Fruit fly (Drosophila melanogaster) whole organism, embryonic: Measurements from ENCODE around the gene CG32432.

ENCODE experiments used
- Asciz ChIP-seq: fragments of 200-800 bp; sonication (Bioruptor generic); optimal IDR thresholded peaks from 2 replicates; lab custom pipeline; 2017; ENCODE audit warnings: missing biosample characterization, mild to moderate bottlenecking, missing genetic modification characterization, missing genetic modification reagents
- CG11456 ChIP-seq: fragments of 200-800 bp; sonication (Bioruptor generic); IDR thresholded peaks from 3 replicates; pipeline ENCODE4 v1.3.6; 2022; ENCODE audit warnings: missing biosample characterization, missing genetic modification characterization
- CG11723 ChIP-seq: fragments of 200-800 bp; sonication (Bioruptor generic); optimal IDR thresholded peaks from 2 replicates; lab custom pipeline; 2017; ENCODE audit warnings: missing biosample characterization, mild to moderate bottlenecking, missing genetic modification characterization
- CG1233 ChIP-seq: fragments of 200-800 bp; sonication (Bioruptor generic); optimal IDR thresholded peaks from 4 replicates; lab custom pipeline; 2018; ENCODE audit warnings: missing biosample characterization, mild to moderate bottlenecking, missing genetic modification characterization
- CG12769 ChIP-seq: fragments of 200-800 bp; sonication (Bioruptor generic); optimal IDR thresholded peaks from 2 replicates; lab custom pipeline; 2019; ENCODE audit warnings: missing biosample characterization, mild to moderate bottlenecking, missing genetic modification characterization, moderate library complexity
- CG15696 ChIP-seq: fragments of 200-800 bp; sonication (Bioruptor generic); optimal IDR thresholded peaks from 2 replicates; lab custom pipeline; 2019; ENCODE audit warnings: missing biosample characterization, mild to moderate bottlenecking, missing genetic modification characterization, moderate library complexity
- CG17912 ChIP-seq: fragments of 200-800 bp; sonication (Bioruptor generic); optimal IDR thresholded peaks from 2 replicates; lab custom pipeline; 2018; ENCODE audit warnings: missing biosample characterization, mild to moderate bottlenecking, missing genetic modification characterization
- CG18262 ChIP-seq: fragments of 200-800 bp; optimal IDR thresholded peaks from 3 replicates; lab custom pipeline; 2019; ENCODE audit warnings: missing biosample characterization, mild to moderate bottlenecking, missing genetic modification characterization, moderate library complexity
- CG30020 ChIP-seq: fragments of 200-800 bp; optimal IDR thresholded peaks from 2 replicates; lab custom pipeline; 2019; ENCODE audit warnings: missing biosample characterization, mild to moderate bottlenecking, missing genetic modification characterization, moderate library complexity
- CG6689 ChIP-seq: fragments of 200-800 bp; sonication (Bioruptor generic); IDR thresholded peaks from 2 replicates; pipeline ENCODE4 v1.3.6; 2022; ENCODE audit warnings: missing biosample characterization, missing genetic modification characterization
- CG8290 ChIP-seq, 3 experiments: fragments of 200-800 bp; sonication (Bioruptor generic); optimal IDR thresholded peaks; 2 replicates each; lab custom pipeline; 2016 to 2019; ENCODE audit warnings: missing biosample characterization in 3 of 3, missing genetic modification characterization in 3 of 3, mild to moderate bottlenecking in 2 of 3, moderate library complexity in 1 of 3
- CG8765 ChIP-seq: fragments of 200-800 bp; sonication (Bioruptor generic); IDR thresholded peaks from 2 replicates; pipeline ENCODE4 v1.3.6; 2022; ENCODE audit warnings: missing biosample characterization, missing genetic modification characterization
- D19A ChIP-seq: fragments of 200-800 bp; optimal IDR thresholded peaks from 3 replicates; lab custom pipeline; 2019; ENCODE audit warnings: missing biosample characterization, mild to moderate bottlenecking, missing genetic modification characterization, moderate library complexity
- Dip3 ChIP-seq: fragments of 200-800 bp; sonication (Bioruptor generic); optimal IDR thresholded peaks from 3 replicates; lab custom pipeline; 2016; ENCODE audit warnings: missing biosample characterization, missing genetic modification characterization
- Fer1 ChIP-seq: fragments of 200-800 bp; sonication (Bioruptor generic); optimal IDR thresholded peaks from 2 replicates; lab custom pipeline; 2017; ENCODE audit warnings: missing biosample characterization, mild to moderate bottlenecking, missing genetic modification characterization
- GATAe ChIP-seq: fragments of 200-800 bp; sonication (Bioruptor generic); conservative IDR thresholded peaks from 2 replicates; pipeline ENCODE4 v1.3.6; 2022; ENCODE audit warnings: missing biosample characterization, missing genetic modification characterization
- HLH3B ChIP-seq: fragments of 200-800 bp; sonication (Bioruptor generic); IDR thresholded peaks from 2 replicates; pipeline ENCODE4 v1.3.6; 2022; ENCODE audit warnings: missing biosample characterization, missing genetic modification characterization
- HLHmδ ChIP-seq: fragments of 200-800 bp; sonication (Bioruptor generic); optimal IDR thresholded peaks from 2 replicates; lab custom pipeline; 2018; ENCODE audit warnings: missing biosample characterization, mild to moderate bottlenecking, missing genetic modification characterization, moderate library complexity
- Hand ChIP-seq: fragments of 200-800 bp; sonication (Bioruptor generic); optimal IDR thresholded peaks from 2 replicates; lab custom pipeline; 2017; ENCODE audit warnings: mild to moderate bottlenecking, missing biosample characterization, missing genetic modification reagents, missing genetic modification characterization
- HmgZ ChIP-seq: fragments of 200-800 bp; sonication (Bioruptor generic); optimal IDR thresholded peaks from 2 replicates; lab custom pipeline; 2018; ENCODE audit warnings: missing biosample characterization, mild to moderate bottlenecking, missing genetic modification characterization
- Lhr ChIP-seq: fragments of 200-800 bp; sonication (Bioruptor generic); optimal IDR thresholded peaks from 3 replicates; lab custom pipeline; 2017; ENCODE audit warnings: mild to moderate bottlenecking, missing biosample characterization, missing genetic modification reagents, missing genetic modification characterization
- Lim3 ChIP-seq: fragments of 200-800 bp; sonication (Bioruptor generic); IDR thresholded peaks from 2 replicates; pipeline ENCODE4 v1.3.6; 2022; ENCODE audit warnings: missing biosample characterization, missing genetic modification characterization
- NC2α ChIP-seq: fragments of 200-800 bp; sonication (Bioruptor generic); optimal IDR thresholded peaks from 2 replicates; lab custom pipeline; 2016; ENCODE audit warnings: missing biosample characterization, missing genetic modification characterization
- Nf-YC ChIP-seq: fragments of 200-800 bp; optimal IDR thresholded peaks from 3 replicates; lab custom pipeline; 2019; ENCODE audit warnings: missing biosample characterization, mild to moderate bottlenecking, missing genetic modification characterization, moderate library complexity
- Optix ChIP-seq: fragments of 200-800 bp; sonication (Bioruptor generic); IDR thresholded peaks from 3 replicates; pipeline ENCODE4 v1.3.6; 2022; ENCODE audit warnings: missing biosample characterization, missing genetic modification characterization
- Sox100B ChIP-seq: fragments of 200-800 bp; sonication (Bioruptor generic); optimal IDR thresholded peaks from 3 replicates; lab custom pipeline; 2018; ENCODE audit warnings: missing biosample characterization, mild to moderate bottlenecking, missing genetic modification characterization
- Stat92E ChIP-seq, 3 experiments: fragments of >200 bp in 2 of 3; fragments of 200-800 bp in 1 of 3; sonication (Bioruptor generic) in 1 of 3; optimal IDR thresholded peaks; 2 replicates each; lab custom pipeline; 2017 to 2019; ENCODE audit warnings: missing biosample characterization in 3 of 3, missing genetic modification characterization in 3 of 3, mild to moderate bottlenecking in 1 of 3, moderate library complexity in 1 of 3
- Vsx1 ChIP-seq: fragments of 200-800 bp; sonication (Bioruptor generic); optimal IDR thresholded peaks from 2 replicates; lab custom pipeline; 2017; ENCODE audit warnings: missing biosample characterization, mild to moderate bottlenecking, missing genetic modification characterization, missing genetic modification reagents
- ap ChIP-seq: fragments of 200-800 bp; sonication (Bioruptor generic); IDR thresholded peaks from 2 replicates; pipeline ENCODE4 v1.3.6; 2022; ENCODE audit warnings: missing biosample characterization, missing genetic modification characterization
- bbx ChIP-seq: fragments of 200-800 bp; sonication (Bioruptor generic); IDR thresholded peaks from 2 replicates; pipeline ENCODE4 v1.3.6; 2022; ENCODE audit warnings: missing biosample characterization, missing genetic modification characterization; ENCODE audit not compliant: partially characterized antibody
- btn ChIP-seq: fragments of 200-800 bp; sonication (Bioruptor generic); optimal IDR thresholded peaks from 2 replicates; lab custom pipeline; 2016; ENCODE audit warnings: missing biosample characterization, missing genetic modification characterization
- chinmo ChIP-seq: fragments of 200-800 bp; sonication (Bioruptor generic); IDR thresholded peaks from 4 replicates; pipeline ENCODE4 v1.3.6; 2022; ENCODE audit warnings: missing biosample characterization, missing genetic modification characterization; ENCODE audit not compliant: partially characterized antibody
- dm ChIP-seq: fragments of 200-800 bp; sonication (Bioruptor generic); optimal IDR thresholded peaks from 3 replicates; lab custom pipeline; 2016; ENCODE audit warnings: missing biosample characterization, missing genetic modification characterization
- dmrt11E ChIP-seq: fragments of 200-800 bp; sonication (Bioruptor generic); optimal IDR thresholded peaks from 3 replicates; lab custom pipeline; 2018; ENCODE audit warnings: missing biosample characterization, mild to moderate bottlenecking, missing genetic modification characterization, moderate library complexity
- ewg ChIP-seq: fragments of 200-800 bp; sonication (Bioruptor generic); optimal IDR thresholded peaks from 3 replicates; lab custom pipeline; 2017; ENCODE audit warnings: mild to moderate bottlenecking, missing biosample characterization, missing genetic modification reagents, missing genetic modification characterization
- gsb-n ChIP-seq: fragments of 200-800 bp; sonication (Bioruptor generic); optimal IDR thresholded peaks from 3 replicates; lab custom pipeline; 2018; ENCODE audit warnings: missing biosample characterization, mild to moderate bottlenecking, missing genetic modification characterization
- ind ChIP-seq: fragments of 200-800 bp; sonication (Bioruptor generic); optimal IDR thresholded peaks from 3 replicates; lab custom pipeline; 2016; ENCODE audit warnings: missing biosample characterization, missing genetic modification characterization
- insv ChIP-seq, 2 experiments: fragments of 200-800 bp; sonication (Bioruptor generic); optimal IDR thresholded peaks; 3 replicates each; lab custom pipeline; 2016 to 2018; ENCODE audit warnings: missing biosample characterization in 2 of 2, missing genetic modification characterization in 2 of 2
- lab ChIP-seq: fragments of 200-800 bp; sonication (Bioruptor generic); optimal IDR thresholded peaks from 3 replicates; lab custom pipeline; 2017; ENCODE audit warnings: missing biosample characterization, missing genetic modification characterization, mild to moderate bottlenecking, moderate library complexity, missing genetic modification reagents
- odd ChIP-seq: fragments of 200-800 bp; sonication (Bioruptor generic); optimal IDR thresholded peaks from 2 replicates; lab custom pipeline; 2017; ENCODE audit warnings: missing biosample characterization, mild to moderate bottlenecking, missing genetic modification characterization
- phol ChIP-seq: fragments of 200-800 bp; sonication (Bioruptor generic); optimal IDR thresholded peaks from 3 replicates; lab custom pipeline; 2018; ENCODE audit warnings: missing biosample characterization, mild to moderate bottlenecking, missing genetic modification characterization, moderate library complexity
- repo ChIP-seq: fragments of 200-800 bp; sonication (Bioruptor generic); optimal IDR thresholded peaks from 2 replicates; lab custom pipeline; 2016; ENCODE audit warnings: missing biosample characterization, missing genetic modification characterization
- sqz ChIP-seq: fragments of 200-800 bp; sonication (Bioruptor generic); optimal IDR thresholded peaks from 3 replicates; lab custom pipeline; 2018; ENCODE audit warnings: missing biosample characterization, mild to moderate bottlenecking, missing genetic modification characterization
- sug ChIP-seq: fragments of 200-800 bp; optimal IDR thresholded peaks from 2 replicates; lab custom pipeline; 2019; ENCODE audit warnings: missing biosample characterization, mild to moderate bottlenecking, missing genetic modification characterization, moderate library complexity
- tgo ChIP-seq: fragments of 200-800 bp; sonication (Bioruptor generic); IDR thresholded peaks from 3 replicates; pipeline ENCODE4 v1.3.6; 2022; ENCODE audit warnings: missing biosample characterization, missing genetic modification characterization
- tll ChIP-seq, 2 experiments: fragments of 200-800 bp in 1 of 2; fragments of >200 bp in 1 of 2; sonication (Bioruptor generic) in 1 of 2; optimal IDR thresholded peaks; 2 replicates each; lab custom pipeline; 2017 to 2019; ENCODE audit warnings: missing biosample characterization in 2 of 2, missing genetic modification characterization in 2 of 2, mild to moderate bottlenecking in 1 of 2, moderate library complexity in 1 of 2
- vnd ChIP-seq: fragments of 200-800 bp; sonication (Bioruptor generic); IDR thresholded peaks from 3 replicates; pipeline ENCODE4 v1.3.6; 2022; ENCODE audit warnings: missing biosample characterization, missing genetic modification characterization; ENCODE audit not compliant: partially characterized antibody
- zen ChIP-seq: fragments of 200-800 bp; sonication (Bioruptor generic); optimal IDR thresholded peaks from 3 replicates; lab custom pipeline; 2018; ENCODE audit warnings: missing biosample characterization, mild to moderate bottlenecking, missing genetic modification characterization, moderate library complexity

Gene CG32432

dm6 chr3L:20922279-20922830, 37.4 kb upstream of the CG32432 start (continued):
- peak; percentile 47 for TF ChIP-seq zen
- no peak for TF ChIP-seq CG6689 (GFP tag; lab: Robert Waterston, UW)
- TF ChIP-seq GATAe (GFP tag; lab: Robert Waterston, UW), result peak; percentile 48
- peak; percentile 18; the same call in 1 of the 2 replicates for TF ChIP-seq bbx
- TF ChIP-seq CG30020 (tag; lab: Kevin White, UChicago), result no peak
- TF ChIP-seq Optix (GFP tag; lab: Robert Waterston, UW), result no peak
- TF ChIP-seq lab (GFP tag; lab: Kevin White, UChicago), result peak; percentile 26
- peak; percentile 64 for TF ChIP-seq gsb-n (tag; lab: Kevin White, UChicago)
- peak; percentile 21 for TF ChIP-seq D19A (tag; lab: Kevin White, UChicago)
- no peak for TF ChIP-seq CG11723 (GFP tag; lab: Kevin White, UChicago)
- no peak for TF ChIP-seq Lhr (GFP tag; lab: Kevin White, UChicago)
- TF ChIP-seq Lim3 (GFP tag; lab: Robert Waterston, UW), result 0 out of 2 replicates have a peak, but pooled peaks have one; percentile 9
- no peak for TF ChIP-seq NC2α (GFP tag; lab: Kevin White, UChicago)
- no peak for TF ChIP-seq Fer1
- peak in 1 of 2 experiments; percentile 7 for TF ChIP-seq insv (GFP tag; optimal IDR thresholded peaks at IDR 0.05; lab: Kevin White, UChicago)
- peak; percentile 32 for TF ChIP-seq Vsx1 (GFP tag; lab: Kevin White, UChicago)
- TF ChIP-seq CG11456 (GFP tag; lab: Robert Waterston, UW), result no peak
- TF ChIP-seq dm (GFP tag; lab: Kevin White, UChicago), result peak; percentile 8
- TF ChIP-seq ind, result no peak
- no peak for TF ChIP-seq phol
- TF ChIP-seq Nf-YC (tag; lab: Kevin White, UChicago), result peak; percentile 25
- no peak for TF ChIP-seq sqz (GFP tag; lab: Kevin White, UChicago)
- TF ChIP-seq ewg (GFP tag; lab: Kevin White, UChicago), result peak; percentile 9
- TF ChIP-seq CG8290 (GFP tag; optimal IDR thresholded peaks at IDR 0.05; lab: Kevin White, UChicago), result no peak
- TF ChIP-seq CG8290 (tag; optimal IDR thresholded peaks at IDR 0.05; lab: Kevin White, UChicago), result peak; percentile 19 to 53
- no peak for TF ChIP-seq CG18262 (tag; lab: Kevin White, UChicago)
- no peak for TF ChIP-seq Dip3 (GFP tag; lab: Kevin White, UChicago)
- no peak for TF ChIP-seq btn (GFP tag; lab: Kevin White, UChicago)
- TF ChIP-seq Sox100B (GFP tag; lab: Kevin White, UChicago), result peak; percentile 5
- no peak for TF ChIP-seq CG17912 (GFP tag; lab: Kevin White, UChicago)
- TF ChIP-seq dmrt11E, result peak; percentile 28
- TF ChIP-seq HLHmδ (GFP tag; lab: Kevin White, UChicago), result peak; percentile 30
- no peak for TF ChIP-seq Hand (GFP tag; lab: Kevin White, UChicago)
- peak; percentile 21; the same call in 1 of the 2 replicates for TF ChIP-seq HLH3B (GFP tag; lab: Robert Waterston, UW)
- TF ChIP-seq Stat92E (GFP tag; optimal IDR thresholded peaks at IDR 0.05; lab: Kevin White, UChicago), result peak in 1 of 3 experiments; percentile 65
- no peak for TF ChIP-seq ap (GFP tag; lab: Robert Waterston, UW)
- peak; percentile 35 for TF ChIP-seq odd
- TF ChIP-seq CG15696 (tag; lab: Kevin White, UChicago), result peak; percentile 67
- peak; percentile 19 for TF ChIP-seq CG12769 (tag; lab: Kevin White, UChicago)
- peak; percentile 35 for TF ChIP-seq Asciz
- TF ChIP-seq repo (GFP tag; lab: Kevin White, UChicago), result no peak
- TF ChIP-seq vnd, result peak; percentile 43; the same call in 1 of the 3 replicates
- peak; percentile 15 for TF ChIP-seq sug
- no peak for TF ChIP-seq tgo (GFP tag; lab: Robert Waterston, UW)
- peak; percentile 30 for TF ChIP-seq HmgZ (tag; lab: Kevin White, UChicago)
- peak in 1 of 2 experiments; percentile 97 for TF ChIP-seq tll (GFP tag; optimal IDR thresholded peaks at IDR 0.05; lab: Kevin White, UChicago)
- no peak for TF ChIP-seq chinmo (GFP tag; lab: Robert Waterston, UW)
- TF ChIP-seq CG1233, result peak; percentile 37
- TF ChIP-seq CG8765, result no peak
